Fruit fly (Drosophila melanogaster): ENCODE results near the gene CG9098.

CG9098 gene

dm6 chr2L:5974122-5974521 lies 38.0 kb downstream of the CG9098 start (continued):
- TF ChIP-seq fu2 (GFP tag; optimal IDR thresholded peaks at IDR 0.05) (no peak), pan (optimal IDR thresholded peaks at IDR 0.05) (no peak), pan (GFP tag; optimal IDR thresholded peaks at IDR 0.05 in 1 of 2, IDR thresholded peaks at IDR 0.05 in 1 of 2) (peak in 1 of 2 experiments; percentile 57), CG12391 (tag; optimal IDR thresholded peaks at IDR 0.05) (peak; percentile 26), CG2116 (GFP tag; optimal IDR thresholded peaks at IDR 0.05) (peak; percentile 9), CG32767 (GFP tag; IDR thresholded peaks at IDR 0.05) (peak; percentile 48; the same call in 1 of the 2 replicates), CG3407 (GFP tag; optimal IDR thresholded peaks at IDR 0.05) (peak; percentile 76), Blimp-1 (GFP tag; optimal IDR thresholded peaks at IDR 0.05) (peak; percentile 56), CG16813 (GFP tag; IDR thresholded peaks at IDR 0.05; ENCODE audit: partially characterized antibody) (no peak), B-H1 (GFP tag; IDR thresholded peaks at IDR 0.05) (no peak; the same call in 2 of the 3 replicates), sug (tag; optimal IDR thresholded peaks at IDR 0.05) (peak; percentile 83), Optix (GFP tag; IDR thresholded peaks at IDR 0.05) (0 out of 3 replicates have a peak, but pooled peaks have one; percentile 22), CG10147 (GFP tag; optimal IDR thresholded peaks at IDR 0.05) (peak; percentile 41), BEAF-32 (GFP tag; optimal IDR thresholded peaks at IDR 0.05) (no peak), Nf-YA (GFP tag; IDR thresholded peaks at IDR 0.05) (no peak), D19A (tag; optimal IDR thresholded peaks at IDR 0.05) (no peak), Hsf (GFP tag; optimal IDR thresholded peaks at IDR 0.05) (no peak), HHEX (GFP tag; optimal IDR thresholded peaks at IDR 0.05) (peak; percentile 71), Xrp1 (GFP tag; IDR thresholded peaks at IDR 0.05) (peak; percentile 64; the same call in 1 of the 2 replicates), CG8924 (tag; optimal IDR thresholded peaks at IDR 0.05) (peak; percentile 59), CG12299 (tag; optimal IDR thresholded peaks at IDR 0.05) (peak; percentile 17), Camta (GFP tag; optimal IDR thresholded peaks at IDR 0.05) (peak; percentile 11), bsh (GFP tag; optimal IDR thresholded peaks at IDR 0.05) (peak in 1 of 2 experiments; percentile 55), GATAe (GFP tag; conservative IDR thresholded peaks at IDR 0.05) (no peak), CG5180 (GFP tag; optimal IDR thresholded peaks at IDR 0.05) (peak; percentile 62), NK7.1 (GFP tag; optimal IDR thresholded peaks at IDR 0.05) (peak; percentile 9), so (GFP tag; IDR thresholded peaks at IDR 0.05) (peak; percentile 38; the same call in 1 of the 3 replicates), slou (GFP tag; optimal IDR thresholded peaks at IDR 0.05) (no peak), Atf-2 (GFP tag; optimal IDR thresholded peaks at IDR 0.05) (no peak), toy (GFP tag; IDR thresholded peaks at IDR 0.05) (no peak), ap (GFP tag; IDR thresholded peaks at IDR 0.05) (0 out of 2 replicates have a peak, but pooled peaks have one; percentile 26), pum (GFP tag; optimal IDR thresholded peaks at IDR 0.05) (no peak), exex (tag; optimal IDR thresholded peaks at IDR 0.05) (peak; percentile 31), CG9727 (GFP tag; optimal IDR thresholded peaks at IDR 0.05) (peak; percentile 59), stc (GFP tag; IDR thresholded peaks at IDR 0.05) (peak; percentile 16; the same call in 1 of the 2 replicates), schlank (tag; optimal IDR thresholded peaks at IDR 0.05) (peak; percentile 77), tx (GFP tag; optimal IDR thresholded peaks at IDR 0.05) (no peak), cas (GFP tag; IDR thresholded peaks at IDR 0.05) (no peak), CG12236 (GFP tag; optimal IDR thresholded peaks at IDR 0.05) (no peak), CG4854 (GFP tag; optimal IDR thresholded peaks at IDR 0.05) (peak; percentile 27), CG14014 (GFP tag; IDR thresholded peaks at IDR 0.05) (peak; percentile 54; the same call in 1 of the 2 replicates), ci (GFP tag; IDR thresholded peaks at IDR 0.05) (peak; percentile 73; the same call in 2 of the 3 replicates), CG9932 (GFP tag; IDR thresholded peaks at IDR 0.05) (peak; percentile 38; the same call in 1 of the 2 replicates), CG2129 (GFP tag; IDR thresholded peaks at IDR 0.05; ENCODE audit: partially characterized antibody) (no peak), inv (GFP tag; IDR thresholded peaks at IDR 0.05; ENCODE audit: partially characterized antibody) (no peak), wek (GFP tag; optimal IDR thresholded peaks at IDR 0.05) (peak; percentile 78), CG12155 (GFP tag; optimal IDR thresholded peaks at IDR 0.05) (no peak), CG10543 (GFP tag; optimal IDR thresholded peaks at IDR 0.05) (peak; percentile 84), CG7839 (tag; optimal IDR thresholded peaks at IDR 0.05) (peak; percentile 38), Sox100B (GFP tag; optimal IDR thresholded peaks at IDR 0.05) (peak; percentile 76)

Measured in whole organism, embryonic.